Worm (Caenorhabditis elegans) whole organism, late embryonic: ENCODE measurements around the gene C04G6.11.

Experiments used
- C38D4.7 ChIP-seq: fragments of 200-800 bp; sonication (Bioruptor generic); optimal IDR thresholded peaks from 2 replicates; lab custom pipeline; 2018; ENCODE audit warnings: mild to moderate bottlenecking, missing genetic modification characterization, moderate library complexity, missing compliant biosample characterization
- F13H6.1 ChIP-seq: sonication (generic microtip); optimal IDR thresholded peaks from 2 replicates; lab custom pipeline; 2016; ENCODE audit warnings: missing genetic modification characterization, missing compliant biosample characterization
- K02D7.2 ChIP-seq: sonication (generic microtip); optimal IDR thresholded peaks from 2 replicates; lab custom pipeline; 2017; ENCODE audit warnings: mild to moderate bottlenecking, missing genetic modification characterization, missing compliant biosample characterization
- K09A11.1 ChIP-seq: sonication (generic microtip); optimal IDR thresholded peaks from 2 replicates; lab custom pipeline; 2017; ENCODE audit warnings: antibody characterized with exemption, mild to moderate bottlenecking, missing genetic modification characterization, missing compliant biosample characterization; ENCODE audit not compliant: insufficient read depth
- Y22D7AL.16 ChIP-seq: sonication (generic microtip); optimal IDR thresholded peaks from 2 replicates; lab custom pipeline; 2016; ENCODE audit warnings: missing genetic modification characterization, missing compliant biosample characterization
- ahr-1 ChIP-seq: sonication (generic microtip); optimal IDR thresholded peaks from 2 replicates; lab custom pipeline; 2016; ENCODE audit warnings: missing genetic modification characterization, missing compliant biosample characterization
- ama-1 ChIP-seq: fragments of 150-350 bp; optimal IDR thresholded peaks from 2 replicates; lab custom pipeline; 2014
- ceh-14 ChIP-seq: sonication (generic microtip); optimal IDR thresholded peaks from 2 replicates; lab custom pipeline; 2016; ENCODE audit warnings: missing genotype, missing genetic modification characterization, missing compliant biosample characterization
- ceh-2 ChIP-seq: sonication (generic microtip); optimal IDR thresholded peaks from 2 replicates; lab custom pipeline; 2016; ENCODE audit warnings: missing genotype, missing genetic modification characterization, missing compliant biosample characterization
- ceh-22 ChIP-seq: sonication (generic microtip); optimal IDR thresholded peaks from 2 replicates; lab custom pipeline; 2017; ENCODE audit warnings: missing biosample characterization, missing genetic modification characterization
- ceh-31 ChIP-seq: sonication (generic microtip); optimal IDR thresholded peaks from 2 replicates; lab custom pipeline; 2016; ENCODE audit warnings: missing genetic modification characterization, missing compliant biosample characterization
- ceh-34 ChIP-seq: sonication (generic microtip); optimal IDR thresholded peaks from 2 replicates; lab custom pipeline; 2016; ENCODE audit warnings: mild to moderate bottlenecking, missing genetic modification characterization, missing compliant biosample characterization
- ceh-45 ChIP-seq: fragments of 200-800 bp; sonication (Bioruptor generic); IDR thresholded peaks from 2 replicates; pipeline ENCODE4 v1.3.6; 2022; ENCODE audit warnings: missing genetic modification reagents, missing genetic modification characterization, missing compliant biosample characterization
- ceh-48 ChIP-seq: sonication (generic microtip); optimal IDR thresholded peaks from 2 replicates; lab custom pipeline; 2016; ENCODE audit warnings: missing genetic modification characterization, inconsistent platforms, missing compliant biosample characterization
- ceh-6 ChIP-seq: fragments of 200-800 bp; sonication (Bioruptor generic); optimal IDR thresholded peaks from 2 replicates; lab custom pipeline; 2018; ENCODE audit warnings: mild to moderate bottlenecking, missing genetic modification characterization, missing compliant biosample characterization
- ceh-9 ChIP-seq: sonication (generic microtip); optimal IDR thresholded peaks from 2 replicates; lab custom pipeline; 2016; ENCODE audit warnings: mild to moderate bottlenecking, missing genetic modification characterization, inconsistent platforms, missing compliant biosample characterization
- che-1 ChIP-seq: sonication (generic microtip); optimal IDR thresholded peaks from 2 replicates; lab custom pipeline; 2016; ENCODE audit warnings: mild to moderate bottlenecking, missing genetic modification characterization, missing compliant biosample characterization
- dve-1 ChIP-seq: sonication (generic microtip); optimal IDR thresholded peaks from 2 replicates; lab custom pipeline; 2017; ENCODE audit warnings: antibody characterized with exemption, mild to moderate bottlenecking, missing genetic modification characterization, missing compliant biosample characterization
- elt-4 ChIP-seq: sonication (generic microtip); optimal IDR thresholded peaks from 2 replicates; lab custom pipeline; 2016; ENCODE audit warnings: missing genetic modification characterization, missing compliant biosample characterization
- eyg-1 ChIP-seq: sonication (generic microtip); optimal IDR thresholded peaks from 2 replicates; lab custom pipeline; 2016; ENCODE audit warnings: missing genotype, missing genetic modification characterization, missing compliant biosample characterization
- fax-1 ChIP-seq: sonication (generic microtip); optimal IDR thresholded peaks from 2 replicates; lab custom pipeline; 2016; ENCODE audit warnings: missing genotype, missing genetic modification characterization, missing compliant biosample characterization
- fkh-6 ChIP-seq: sonication (generic microtip); optimal IDR thresholded peaks from 2 replicates; lab custom pipeline; 2016; ENCODE audit warnings: missing genetic modification characterization, missing compliant biosample characterization
- gmeb-2 ChIP-seq: sonication (generic microtip); optimal IDR thresholded peaks from 2 replicates; lab custom pipeline; 2016; ENCODE audit warnings: missing genetic modification characterization, inconsistent platforms, missing compliant biosample characterization
- hlh-13 ChIP-seq: fragments of 200-800 bp; sonication (Bioruptor generic); optimal IDR thresholded peaks from 2 replicates; lab custom pipeline; 2018; ENCODE audit warnings: mild to moderate bottlenecking, missing genetic modification characterization, missing compliant biosample characterization
- hlh-15 ChIP-seq: sonication (generic microtip); optimal IDR thresholded peaks from 2 replicates; lab custom pipeline; 2016; ENCODE audit warnings: missing genetic modification characterization, missing compliant biosample characterization
- hlh-30 ChIP-seq: sonication (generic microtip); optimal IDR thresholded peaks from 2 replicates; lab custom pipeline; 2017; ENCODE audit warnings: antibody characterized with exemption, missing genetic modification characterization, missing compliant biosample characterization; ENCODE audit not compliant: insufficient read depth
- hlh-6 ChIP-seq: sonication (generic microtip); optimal IDR thresholded peaks from 2 replicates; lab custom pipeline; 2016; ENCODE audit warnings: missing genotype, missing genetic modification characterization, missing compliant biosample characterization
- lin-11 ChIP-seq: fragments of 200-800 bp; sonication (Bioruptor generic); optimal IDR thresholded peaks from 2 replicates; lab custom pipeline; 2018; ENCODE audit warnings: mild to moderate bottlenecking, missing genetic modification characterization, missing compliant biosample characterization
- mec-3 ChIP-seq: sonication (generic microtip); optimal IDR thresholded peaks from 2 replicates; lab custom pipeline; 2016; ENCODE audit warnings: borderline replicate concordance, missing genetic modification characterization, missing compliant biosample characterization
- nfya-1 ChIP-seq: sonication (generic microtip); optimal IDR thresholded peaks from 2 replicates; lab custom pipeline; 2017; ENCODE audit warnings: missing genetic modification characterization, mild to moderate bottlenecking, missing compliant biosample characterization, antibody characterized with exemption, moderate library complexity
- nhr-232 ChIP-seq: sonication (generic microtip); optimal IDR thresholded peaks from 2 replicates; lab custom pipeline; 2016; ENCODE audit warnings: missing genetic modification characterization, missing compliant biosample characterization
- npax-4 ChIP-seq: sonication (generic microtip); optimal IDR thresholded peaks from 2 replicates; lab custom pipeline; 2016; ENCODE audit warnings: missing genetic modification characterization, missing compliant biosample characterization
- odd-2 ChIP-seq: sonication (generic microtip); optimal IDR thresholded peaks from 2 replicates; lab custom pipeline; 2017; ENCODE audit warnings: antibody characterized with exemption, mild to moderate bottlenecking, missing genetic modification characterization, missing compliant biosample characterization
- pag-3 ChIP-seq: sonication (generic microtip); optimal IDR thresholded peaks from 2 replicates; lab custom pipeline; 2016; ENCODE audit warnings: missing compliant biosample characterization, missing genetic modification characterization, borderline replicate concordance
- pat-9 ChIP-seq: fragments of 200-800 bp; sonication (Bioruptor generic); optimal IDR thresholded peaks from 2 replicates; lab custom pipeline; 2018; ENCODE audit warnings: mild to moderate bottlenecking, missing genetic modification characterization, moderate library complexity, missing compliant biosample characterization
- pha-2 ChIP-seq: sonication (generic microtip); optimal IDR thresholded peaks from 2 replicates; lab custom pipeline; 2017; ENCODE audit warnings: mild to moderate bottlenecking, missing genetic modification characterization, missing compliant biosample characterization
- pha-4 ChIP-seq: fragments of 150-350 bp; optimal IDR thresholded peaks from 2 replicates; lab custom pipeline; 2018; ENCODE audit warnings: missing biosample characterization, missing genetic modification reagents, missing genetic modification characterization
- pqm-1 ChIP-seq: sonication (generic microtip); optimal IDR thresholded peaks from 2 replicates; lab custom pipeline; 2016; ENCODE audit warnings: missing genetic modification characterization, missing compliant biosample characterization
- sdc-2 ChIP-seq: sonication (generic microtip); optimal IDR thresholded peaks from 2 replicates; lab custom pipeline; 2016; ENCODE audit warnings: missing genotype, missing genetic modification characterization, missing compliant biosample characterization
- sox-2 ChIP-seq: fragments of 200-800 bp; sonication (Bioruptor generic); IDR thresholded peaks from 2 replicates; pipeline ENCODE4 v1.3.6; 2022; ENCODE audit warnings: missing genetic modification reagents, missing genetic modification characterization, missing compliant biosample characterization
- syd-9 ChIP-seq: sonication (generic microtip); optimal IDR thresholded peaks from 2 replicates; lab custom pipeline; 2016; ENCODE audit warnings: mild to moderate bottlenecking, missing genetic modification characterization, moderate library complexity, missing compliant biosample characterization
- unc-3 ChIP-seq, 2 experiments: fragments of 200-800 bp in 1 of 2; sonication (Bioruptor generic) in 1 of 2; sonication (generic microtip) in 1 of 2; conservative IDR thresholded peaks in 1 of 2; optimal IDR thresholded peaks in 1 of 2; 2 replicates each; pipeline versions ENCODE4 v1.3.6 to Lab custom; 2016 to 2022; ENCODE audit warnings: missing compliant biosample characterization in 2 of 2, missing genetic modification characterization in 2 of 2, missing genetic modification reagents in 1 of 2
- unc-42 ChIP-seq: sonication (generic microtip); optimal IDR thresholded peaks from 2 replicates; lab custom pipeline; 2016; ENCODE audit warnings: missing genotype, missing genetic modification characterization, missing compliant biosample characterization
- unc-55 ChIP-seq: sonication (generic microtip); optimal IDR thresholded peaks from 2 replicates; lab custom pipeline; 2017; ENCODE audit warnings: missing biosample characterization, missing genetic modification reagents, missing genetic modification characterization
- unc-86 ChIP-seq: sonication (generic microtip); optimal IDR thresholded peaks from 2 replicates; lab custom pipeline; 2016; ENCODE audit warnings: missing genetic modification characterization, missing compliant biosample characterization
- zip-5 ChIP-seq: sonication (generic microtip); optimal IDR thresholded peaks from 2 replicates; lab custom pipeline; 2016; ENCODE audit warnings: missing genetic modification characterization, missing compliant biosample characterization
- ztf-16 ChIP-seq: sonication (generic microtip); optimal IDR thresholded peaks from 2 replicates; lab custom pipeline; 2017; ENCODE audit warnings: missing genetic modification characterization, missing compliant biosample characterization

C04G6.11 gene

ce11 chrII:5112082-5112481, 8.4 kb upstream of the C04G6.11 start, which contains the start of gene F09C12.8 (continued):
- no peak for TF ChIP-seq ceh-6 (GFP tag; lab: Kevin White, UChicago)
- TF ChIP-seq K09A11.1 = no peak
- no peak for TF ChIP-seq gmeb-2 (tag; lab: Kevin White, UChicago)
- TF ChIP-seq, all 69 proteins: peak for 0

- TF ChIP-seq pha-2 (no peak), ceh-9 (tag; lab: Kevin White, UChicago) (no peak), unc-3 (GFP tag; conservative IDR thresholded peaks at IDR 0.05; lab: Robert Waterston, UW) (no peak), unc-3 (tag; optimal IDR thresholded peaks at IDR 0.05; lab: Kevin White, UChicago) (no peak), ceh-2 (tag; lab: Kevin White, UChicago) (no peak), lin-11 (tag; lab: Kevin White, UChicago) (no peak), sox-2 (GFP tag; lab: Robert Waterston, UW) (no peak), F13H6.1 (tag; lab: Kevin White, UChicago) (no peak), zip-5 (no peak), ceh-14 (tag; lab: Kevin White, UChicago) (no peak), syd-9 (no peak), gmeb-2 (tag; lab: Kevin White, UChicago) (no peak), ceh-22 (tag; lab: Kevin White, UChicago) (no peak), fkh-6 (tag; lab: Kevin White, UChicago) (no peak), odd-2 (tag; lab: Kevin White, UChicago) (no peak), nhr-232 (no peak), che-1 (tag; lab: Kevin White, UChicago) (no peak), eyg-1 (tag; lab: Kevin White, UChicago) (no peak)
- TF ChIP-seq, all 69 proteins: peak for 0
Observed at ce11 chrII:5109693-5110092, 6.1 kb upstream of the C04G6.11 start, which contains the start of gene F09C12.2. Gene F09C12.2, plus strand, starts transcription at chrII:5110012.

- TF ChIP-seq ceh-45 (GFP tag; lab: Robert Waterston, UW) (peak; percentile 92), ztf-16 (tag; lab: Kevin White, UChicago) (peak; percentile 96), pqm-1 (tag; lab: Kevin White, UChicago) (peak; percentile 93), unc-55 (GFP tag; lab: Kevin White, UChicago) (no peak), pha-2 (peak; percentile 93), ceh-31 (peak; percentile 81), unc-86 (tag; lab: Kevin White, UChicago) (peak; percentile 92), mec-3 (peak; percentile 87), hlh-13 (GFP tag; lab: Kevin White, UChicago) (peak; percentile 95), pha-4 (tag; lab: Kevin White, UChicago) (no peak), K09A11.1 (peak; percentile 90), elt-4 (tag; lab: Kevin White, UChicago) (peak; percentile 93), ceh-34 (tag; lab: Kevin White, UChicago) (peak; percentile 95), nfya-1 (tag; lab: Kevin White, UChicago) (peak; percentile 88), lin-11 (tag; lab: Kevin White, UChicago) (peak; percentile 94), sdc-2 (tag; lab: Kevin White, UChicago) (peak; percentile 90), fax-1 (tag; lab: Kevin White, UChicago) (peak; percentile 95), syd-9 (peak; percentile 96), Y22D7AL.16 (tag; lab: Kevin White, UChicago) (peak; percentile 98), pat-9 (tag; lab: Kevin White, UChicago) (peak; percentile 98), K02D7.2 (peak; percentile 95), gmeb-2 (tag; lab: Kevin White, UChicago) (peak; percentile 98), hlh-6 (tag; lab: Kevin White, UChicago) (peak; percentile 98), dve-1 (tag; lab: Kevin White, UChicago) (peak; percentile 93), hlh-30 (tag; lab: Kevin White, UChicago) (peak; percentile 75), C38D4.7 (GFP tag; lab: Kevin White, UChicago) (peak; percentile 96), ceh-22 (tag; lab: Kevin White, UChicago) (peak; percentile 28), ceh-48 (tag; lab: Kevin White, UChicago) (peak; percentile 89), pag-3 (peak; percentile 68), hlh-15 (peak; percentile 96), ama-1 (no peak), npax-4 (tag; lab: Kevin White, UChicago) (peak; percentile 92), ahr-1 (peak; percentile 90), sox-2 (GFP tag; lab: Robert Waterston, UW) (peak; percentile 97), ceh-6 (GFP tag; lab: Kevin White, UChicago) (peak; percentile 98), odd-2 (tag; lab: Kevin White, UChicago) (peak; percentile 72), unc-42 (peak; percentile 66)
Observed at ce11 chrII:5105020-5105419, 1.4 kb upstream of the C04G6.11 start.
